Fruit fly (Drosophila melanogaster) whole organism, embryonic: ENCODE data around the gene rb.
A peak's percentile ranks its signal among the peaks of the same experiment; 100 is the strongest.

ENCODE experiments used
- Ada2b ChIP-seq: fragments of 200-800 bp; sonication (Bioruptor generic); IDR thresholded peaks from 2 replicates; pipeline ENCODE4 v1.3.6; 2022; ENCODE audit warnings: missing biosample characterization, missing genetic modification characterization
- Adf1 ChIP-seq: fragments of 200-800 bp; sonication (Bioruptor generic); IDR thresholded peaks from 2 replicates; pipeline ENCODE4 v1.3.6; 2022; ENCODE audit warnings: missing biosample characterization, missing genetic modification characterization
- Aef1 ChIP-seq: fragments of 200-800 bp; sonication (Bioruptor generic); IDR thresholded peaks from 3 replicates; pipeline ENCODE4 v1.3.6; 2022; ENCODE audit warnings: missing biosample characterization, missing genetic modification characterization
- Antp ChIP-seq: fragments of 200-800 bp; sonication (Bioruptor generic); optimal IDR thresholded peaks from 3 replicates; lab custom pipeline; 2016; ENCODE audit warnings: missing biosample characterization, missing genetic modification characterization
- Atf-2 ChIP-seq: fragments of 200-800 bp; sonication (Bioruptor generic); optimal IDR thresholded peaks from 2 replicates; lab custom pipeline; 2016; ENCODE audit warnings: missing biosample characterization, missing genetic modification characterization
- Awh ChIP-seq: fragments of 200-800 bp; sonication (Bioruptor generic); IDR thresholded peaks from 2 replicates; pipeline ENCODE4, ENCODE4 v1.3.6; 2022; ENCODE audit warnings: missing biosample characterization, missing genetic modification characterization
- CG10366 ChIP-seq: fragments of 200-800 bp; sonication (Bioruptor generic); IDR thresholded peaks from 2 replicates; pipeline ENCODE4 v1.3.6; 2022; ENCODE audit warnings: missing biosample characterization, missing genetic modification characterization
- CG10431 ChIP-seq: fragments of 200-800 bp; sonication (Bioruptor generic); optimal IDR thresholded peaks from 3 replicates; lab custom pipeline; 2018; ENCODE audit warnings: missing biosample characterization, mild to moderate bottlenecking, missing genetic modification characterization
- CG11456 ChIP-seq: fragments of 200-800 bp; sonication (Bioruptor generic); IDR thresholded peaks from 3 replicates; pipeline ENCODE4 v1.3.6; 2022; ENCODE audit warnings: missing biosample characterization, missing genetic modification characterization
- CG12155 ChIP-seq: fragments of 200-800 bp; sonication (Bioruptor generic); optimal IDR thresholded peaks from 3 replicates; lab custom pipeline; 2016; ENCODE audit warnings: missing biosample characterization, missing genetic modification characterization
- CG12769 ChIP-seq: fragments of 200-800 bp; sonication (Bioruptor generic); optimal IDR thresholded peaks from 2 replicates; lab custom pipeline; 2019; ENCODE audit warnings: missing biosample characterization, mild to moderate bottlenecking, missing genetic modification characterization, moderate library complexity
- CG14441 ChIP-seq: fragments of 200-800 bp; sonication (Bioruptor generic); IDR thresholded peaks from 2 replicates; pipeline ENCODE4 v1.3.6; 2022; ENCODE audit warnings: missing biosample characterization, missing genetic modification characterization
- CG17612 ChIP-seq: fragments of 200-800 bp; sonication (Bioruptor generic); IDR thresholded peaks from 2 replicates; pipeline ENCODE4 v1.3.6; 2022; ENCODE audit warnings: missing biosample characterization, missing genetic modification characterization
- CG18599 ChIP-seq: fragments of 200-800 bp; sonication (Bioruptor generic); optimal IDR thresholded peaks from 3 replicates; lab custom pipeline; 2017; ENCODE audit warnings: missing biosample characterization, missing genetic modification characterization, mild to moderate bottlenecking, moderate library complexity, missing genetic modification reagents
- CG18619 ChIP-seq: fragments of 200-800 bp; sonication (Bioruptor generic); optimal IDR thresholded peaks from 3 replicates; lab custom pipeline; 2017; ENCODE audit warnings: missing biosample characterization, mild to moderate bottlenecking, missing genetic modification characterization
- CG2120 ChIP-seq: fragments of 200-800 bp; sonication (Bioruptor generic); optimal IDR thresholded peaks from 3 replicates; lab custom pipeline; 2016; ENCODE audit warnings: missing biosample characterization, missing genetic modification characterization
- CG31388 ChIP-seq: fragments of 200-800 bp; sonication (Bioruptor generic); optimal IDR thresholded peaks from 2 replicates; lab custom pipeline; 2016; ENCODE audit warnings: missing biosample characterization, missing genetic modification characterization
- CG32767 ChIP-seq: fragments of 200-800 bp; sonication (Bioruptor generic); IDR thresholded peaks from 2 replicates; pipeline ENCODE4 v1.3.6; 2022; ENCODE audit warnings: missing biosample characterization, missing genetic modification characterization
- CG32772 ChIP-seq: fragments of 200-800 bp; sonication (Bioruptor generic); IDR thresholded peaks from 2 replicates; pipeline ENCODE4 v1.3.6; 2022; ENCODE audit warnings: missing biosample characterization, missing genetic modification characterization
- CG34422 ChIP-seq: fragments of 200-800 bp; sonication (Bioruptor generic); IDR thresholded peaks from 3 replicates; pipeline ENCODE4 v1.3.6; 2022; ENCODE audit warnings: missing biosample characterization, missing genetic modification characterization
- CG4360 ChIP-seq: fragments of 200-800 bp; sonication (Bioruptor generic); IDR thresholded peaks from 2 replicates; pipeline ENCODE4 v1.3.6; 2022; ENCODE audit warnings: missing biosample characterization, missing genetic modification characterization
- CG4854 ChIP-seq: fragments of 200-800 bp; sonication (Bioruptor generic); optimal IDR thresholded peaks from 2 replicates; lab custom pipeline; 2016; ENCODE audit warnings: missing biosample characterization, missing genetic modification characterization, inconsistent platforms
- CG7786 ChIP-seq: fragments of 200-800 bp; sonication (Bioruptor generic); optimal IDR thresholded peaks from 2 replicates; lab custom pipeline; 2016; ENCODE audit warnings: missing biosample characterization, missing genetic modification characterization
- CG7963 ChIP-seq: fragments of 200-800 bp; sonication (Bioruptor generic); IDR thresholded peaks from 3 replicates; pipeline ENCODE4 v1.3.6; 2022; ENCODE audit warnings: missing biosample characterization, missing genetic modification characterization; ENCODE audit not compliant: partially characterized antibody
- Dip2 ChIP-seq: fragments of 200-800 bp; sonication (Bioruptor generic); IDR thresholded peaks from 2 replicates; pipeline ENCODE4 v1.3.6; 2022; ENCODE audit warnings: missing biosample characterization, missing genetic modification characterization
- Dip3 ChIP-seq: fragments of 200-800 bp; sonication (Bioruptor generic); optimal IDR thresholded peaks from 3 replicates; lab custom pipeline; 2016; ENCODE audit warnings: missing biosample characterization, missing genetic modification characterization
- H15 ChIP-seq: fragments of 200-800 bp; sonication (Bioruptor generic); IDR thresholded peaks from 3 replicates; pipeline ENCODE4 v1.3.6; 2022; ENCODE audit warnings: missing biosample characterization, missing genetic modification characterization
- HLH4C ChIP-seq: fragments of 200-800 bp; sonication (Bioruptor generic); IDR thresholded peaks from 3 replicates; pipeline ENCODE4 v1.3.6; 2022; ENCODE audit warnings: missing biosample characterization, missing genetic modification characterization; ENCODE audit not compliant: partially characterized antibody
- Side ChIP-seq: fragments of 200-800 bp; sonication (Bioruptor generic); optimal IDR thresholded peaks from 2 replicates; lab custom pipeline; 2016; ENCODE audit warnings: missing biosample characterization, missing genetic modification characterization
- TFAM ChIP-seq: fragments of 200-800 bp; sonication (Bioruptor generic); optimal IDR thresholded peaks from 2 replicates; lab custom pipeline; 2017; ENCODE audit warnings: missing biosample characterization, missing genetic modification characterization, inconsistent platforms
- aop ChIP-seq: fragments of 200-800 bp; sonication (Bioruptor generic); IDR thresholded peaks from 2 replicates; pipeline ENCODE4 v1.3.6; 2022; ENCODE audit warnings: missing biosample characterization, missing genetic modification characterization
- ara ChIP-seq: fragments of 200-800 bp; sonication (Bioruptor generic); IDR thresholded peaks from 2 replicates; pipeline ENCODE4 v1.3.6; 2022; ENCODE audit warnings: missing biosample characterization, missing genetic modification characterization
- cad ChIP-seq: fragments of >200 bp; optimal IDR thresholded peaks from 2 replicates; lab custom pipeline; 2017; ENCODE audit warnings: missing biosample characterization, missing genetic modification characterization
- dmrt99B ChIP-seq: fragments of 200-800 bp; sonication (Bioruptor generic); optimal IDR thresholded peaks from 2 replicates; lab custom pipeline; 2018; ENCODE audit warnings: missing biosample characterization, mild to moderate bottlenecking, missing genetic modification characterization, moderate library complexity
- gce ChIP-seq: fragments of 200-800 bp; sonication (Bioruptor generic); IDR thresholded peaks from 3 replicates; pipeline ENCODE4 v1.3.6; 2022; ENCODE audit warnings: missing biosample characterization, missing genetic modification characterization
- hb ChIP-seq: fragments of 200-800 bp; sonication (Bioruptor generic); IDR thresholded peaks from 3 replicates; pipeline ENCODE4 v1.3.6; 2022; ENCODE audit warnings: missing biosample characterization, missing genetic modification characterization; ENCODE audit not compliant: partially characterized antibody
- hbn ChIP-seq: fragments of 200-800 bp; sonication (Bioruptor generic); IDR thresholded peaks from 2 replicates; pipeline ENCODE4 v1.3.6; 2022; ENCODE audit warnings: missing biosample characterization, missing genetic modification characterization; ENCODE audit not compliant: partially characterized antibody
- kni ChIP-seq: fragments of 200-800 bp; sonication (Bioruptor generic); optimal IDR thresholded peaks from 3 replicates; lab custom pipeline; 2017; ENCODE audit warnings: mild to moderate bottlenecking, missing biosample characterization, missing genetic modification reagents, missing genetic modification characterization
- luna ChIP-seq: fragments of 200-800 bp; sonication (Bioruptor generic); optimal IDR thresholded peaks from 2 replicates; lab custom pipeline; 2016; ENCODE audit warnings: missing biosample characterization, missing genetic modification characterization
- pho ChIP-seq: fragments of 200-800 bp; sonication (Bioruptor generic); optimal IDR thresholded peaks from 2 replicates; lab custom pipeline; 2016; ENCODE audit warnings: missing biosample characterization, missing genetic modification characterization
- pnt ChIP-seq: fragments of 200-800 bp; sonication (Bioruptor generic); optimal IDR thresholded peaks from 3 replicates; lab custom pipeline; 2016; ENCODE audit warnings: missing biosample characterization, missing genetic modification characterization
- pum ChIP-seq: fragments of 200-800 bp; sonication (Bioruptor generic); optimal IDR thresholded peaks from 2 replicates; lab custom pipeline; 2016; ENCODE audit warnings: missing biosample characterization, missing genetic modification characterization
- schlank ChIP-seq: fragments of 200-800 bp; sonication (Bioruptor generic); optimal IDR thresholded peaks from 2 replicates; lab custom pipeline; 2018; ENCODE audit warnings: missing biosample characterization, mild to moderate bottlenecking, missing genetic modification characterization
- slbo ChIP-seq: fragments of 200-800 bp; sonication (Bioruptor generic); IDR thresholded peaks from 2 replicates; pipeline ENCODE4 v1.3.6; 2022; ENCODE audit warnings: missing biosample characterization, missing genetic modification characterization
- stwl ChIP-seq: fragments of 200-800 bp; sonication (Bioruptor generic); optimal IDR thresholded peaks from 3 replicates; lab custom pipeline; 2018; ENCODE audit warnings: missing biosample characterization, mild to moderate bottlenecking, missing genetic modification characterization, moderate library complexity
- sug ChIP-seq: fragments of 200-800 bp; optimal IDR thresholded peaks from 2 replicates; lab custom pipeline; 2019; ENCODE audit warnings: missing biosample characterization, mild to moderate bottlenecking, missing genetic modification characterization, moderate library complexity
- tna ChIP-seq: fragments of 200-800 bp; sonication (Bioruptor generic); IDR thresholded peaks from 2 replicates; pipeline ENCODE4 v1.3.6; 2022; ENCODE audit warnings: missing biosample characterization, missing genetic modification characterization; ENCODE audit not compliant: partially characterized antibody
- toy ChIP-seq: fragments of 200-800 bp; sonication (Bioruptor generic); IDR thresholded peaks from 2 replicates; pipeline ENCODE4 v1.3.6; 2022; ENCODE audit warnings: missing biosample characterization, missing genetic modification characterization
- ttk ChIP-seq: fragments of 200-800 bp; sonication (Bioruptor generic); IDR thresholded peaks from 2 replicates; pipeline ENCODE4 v2.1.2; 2022; ENCODE audit warnings: missing biosample characterization, missing genetic modification characterization
- unc-4 ChIP-seq: fragments of 200-800 bp; sonication (Bioruptor generic); IDR thresholded peaks from 2 replicates; pipeline ENCODE4 v1.3.6; 2022; ENCODE audit warnings: missing biosample characterization, missing genetic modification characterization; ENCODE audit not compliant: partially characterized antibody
- zen2 ChIP-seq: fragments of 200-800 bp; sonication (Bioruptor generic); IDR thresholded peaks from 3 replicates; pipeline ENCODE4 v1.3.6; 2022; ENCODE audit warnings: missing biosample characterization, missing genetic modification characterization; ENCODE audit not compliant: partially characterized antibody

The rb gene

DNA sequence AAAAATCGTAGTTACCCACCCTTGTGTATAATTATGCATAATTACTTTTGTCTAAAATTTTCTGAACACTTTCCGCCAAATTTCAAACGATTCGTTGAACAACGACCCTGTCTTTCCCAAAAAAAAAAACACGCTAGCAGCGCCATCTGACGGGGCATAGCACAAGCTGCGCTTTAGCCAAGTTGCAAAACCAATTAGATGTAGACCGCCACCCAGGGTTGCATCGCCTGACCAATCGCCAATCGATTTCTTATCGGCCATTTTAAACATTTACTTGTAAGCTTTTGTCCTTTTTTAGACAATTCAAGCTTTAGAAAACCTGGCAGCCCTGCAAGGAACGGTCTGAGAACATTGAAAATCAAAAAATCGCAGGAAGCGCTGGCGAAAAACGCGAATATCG, 10.5 kb downstream of the rb start, which contains the start of gene CG3556 (continued):
- TF ChIP-seq CG12769 (tag; lab: Kevin White, UChicago) (no peak), CG11456 (peak; percentile 85; the same call in 2 of the 3 replicates), CG14441 (GFP tag; lab: Robert Waterston, UW) (peak; percentile 66), schlank (tag; lab: Kevin White, UChicago) (no peak), HLH4C (GFP tag; lab: Robert Waterston, UW) (peak; percentile 70), aop (GFP tag; lab: Robert Waterston, UW) (no peak), Atf-2 (GFP tag; lab: Kevin White, UChicago) (no peak), CG7963 (GFP tag; lab: Robert Waterston, UW) (peak; percentile 75), Aef1 (no peak), CG2120 (peak; percentile 44), CG18619 (GFP tag; lab: Kevin White, UChicago) (peak; percentile 14), Side (GFP tag; lab: Kevin White, UChicago) (peak; percentile 50), slbo (GFP tag; lab: Robert Waterston, UW) (peak; percentile 71), sug (tag; lab: Kevin White, UChicago) (no peak), Awh (GFP tag; lab: Robert Waterston, UW) (0 out of 2 replicates have a peak, but pooled peaks have one; percentile 17), dmrt99B (tag; lab: Kevin White, UChicago) (no peak), TFAM (GFP tag; lab: Kevin White, UChicago) (no peak), ara (GFP tag; lab: Robert Waterston, UW) (peak; percentile 47; the same call in 1 of the 2 replicates), hbn (GFP tag; lab: Robert Waterston, UW) (peak; percentile 64), CG34422 (GFP tag; lab: Robert Waterston, UW) (peak; percentile 30; the same call in 1 of the 3 replicates), gce (no peak), Adf1 (GFP tag; lab: Robert Waterston, UW) (no peak), CG12155 (peak; percentile 4), CG10366 (GFP tag; lab: Robert Waterston, UW) (peak; percentile 26; the same call in 1 of the 2 replicates), luna (no peak), CG4854 (peak; percentile 33), CG4360 (GFP tag; lab: Robert Waterston, UW) (peak; percentile 11; the same call in 1 of the 2 replicates), Ada2b (GFP tag; lab: Robert Waterston, UW) (no peak), CG18599 (GFP tag; lab: Kevin White, UChicago) (no peak), pnt (GFP tag; lab: Kevin White, UChicago) (peak; percentile 10), pum (GFP tag; lab: Kevin White, UChicago) (peak; percentile 26), CG17612 (peak; percentile 31; the same call in 1 of the 2 replicates), toy (GFP tag; lab: Robert Waterston, UW) (no peak), unc-4 (GFP tag; lab: Robert Waterston, UW) (peak; percentile 58), ttk (peak; percentile 47; the same call in 1 of the 2 replicates), cad (no peak), CG32767 (GFP tag; lab: Robert Waterston, UW) (no peak), tna (peak; percentile 68), Dip2 (GFP tag; lab: Robert Waterston, UW) (peak; percentile 32; the same call in 1 of the 2 replicates), kni (GFP tag; lab: Kevin White, UChicago) (no peak), pho (GFP tag; lab: Kevin White, UChicago) (peak; percentile 46), Antp (GFP tag; lab: Kevin White, UChicago) (peak; percentile 62), Dip3 (peak; percentile 7), H15 (GFP tag; lab: Robert Waterston, UW) (peak; percentile 66; the same call in 2 of the 3 replicates), CG7786 (GFP tag; lab: Kevin White, UChicago) (no peak), CG32772 (GFP tag; lab: Robert Waterston, UW) (peak; percentile 47; the same call in 1 of the 2 replicates), zen2 (peak; percentile 62; the same call in 2 of the 3 replicates), CG31388 (GFP tag; lab: Kevin White, UChicago) (no peak), hb (GFP tag; lab: Robert Waterston, UW) (peak; percentile 52; the same call in 1 of the 3 replicates), stwl (tag; lab: Kevin White, UChicago) (peak; percentile 92), CG10431 (GFP tag; lab: Kevin White, UChicago) (no peak)
